Fruit fly (Drosophila melanogaster): ENCODE measurements around the gene lmgB.
A peak's percentile ranks its signal among the peaks of the same experiment; 100 is the strongest.

The lmgB gene

DNA sequence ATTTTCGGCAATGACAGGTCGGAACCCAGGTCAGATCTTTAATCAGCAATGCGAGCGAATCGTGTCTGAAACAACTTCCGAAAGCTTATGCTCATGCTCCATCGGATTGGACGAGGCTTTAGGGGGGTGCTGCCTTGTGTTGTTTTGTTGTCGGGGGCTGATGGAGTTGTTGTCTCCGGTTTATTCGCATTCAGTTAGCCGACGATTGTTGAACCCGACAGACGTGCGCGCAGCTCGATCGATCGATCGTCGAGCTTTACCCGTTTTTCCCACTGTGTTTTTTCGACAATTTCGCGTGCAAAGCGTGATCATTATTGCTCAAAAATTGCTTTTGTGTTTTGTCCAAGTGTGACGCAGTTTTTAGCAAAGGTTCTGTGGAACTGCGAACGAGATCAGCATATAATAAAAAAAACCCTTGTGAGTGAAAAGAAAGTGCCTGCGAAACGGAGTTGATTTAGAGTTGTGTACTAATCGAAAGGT, 573 bp upstream of the lmgB start, which contains the start of gene CG17834 (continued):
- TF ChIP-seq pnt (GFP tag; optimal IDR thresholded peaks at IDR 0.05) (no peak), otp (GFP tag; IDR thresholded peaks at IDR 0.05) (peak; percentile 70; the same call in 2 of the 3 replicates), caup (GFP tag; optimal IDR thresholded peaks at IDR 0.05; ENCODE audit: severe bottlenecking) (peak; percentile 40), ttk (GFP tag; IDR thresholded peaks at IDR 0.05) (peak; percentile 22; the same call in 1 of the 2 replicates), Adf1 (GFP tag; IDR thresholded peaks at IDR 0.05) (peak; percentile 22; the same call in 1 of the 2 replicates), H15 (GFP tag; IDR thresholded peaks at IDR 0.05) (no peak), Hr78 (GFP tag; optimal IDR thresholded peaks at IDR 0.05) (peak in 1 of 2 experiments; percentile 85), sens-2 (GFP tag; IDR thresholded peaks at IDR 0.05) (no peak), crol (GFP tag; IDR thresholded peaks at IDR 0.05) (peak; percentile 77), Deaf1 (tag; optimal IDR thresholded peaks at IDR 0.05) (peak; percentile 87), Lpt (GFP tag; optimal IDR thresholded peaks at IDR 0.05) (no peak), HHEX (GFP tag; optimal IDR thresholded peaks at IDR 0.05) (peak; percentile 16), btn (GFP tag; optimal IDR thresholded peaks at IDR 0.05) (no peak), CG13894 (tag; optimal IDR thresholded peaks at IDR 0.05) (peak; percentile 59), E2f1 (GFP tag; IDR thresholded peaks at IDR 0.05) (no peak), CG8478 (optimal IDR thresholded peaks at IDR 0.05) (no peak), Atf6 (GFP tag; IDR thresholded peaks at IDR 0.05) (0 out of 2 replicates have a peak, but pooled peaks have one; percentile 37), slp2 (GFP tag; optimal IDR thresholded peaks at IDR 0.05) (no peak), Drgx (GFP tag; IDR thresholded peaks at IDR 0.05) (0 out of 2 replicates have a peak, but pooled peaks have one; percentile 18), Rx (GFP tag; IDR thresholded peaks at IDR 0.05) (no peak), CG11723 (GFP tag; optimal IDR thresholded peaks at IDR 0.05) (no peak), chinmo (GFP tag; IDR thresholded peaks at IDR 0.05; ENCODE audit: partially characterized antibody) (peak; percentile 77), sim (GFP tag; IDR thresholded peaks at IDR 0.05) (no peak), Med (GFP tag) (peak; percentile 70), CG7987 (GFP tag; optimal IDR thresholded peaks at IDR 0.05) (peak; percentile 29), CG17612 (GFP tag; IDR thresholded peaks at IDR 0.05) (no peak), Hr39 (optimal IDR thresholded peaks at IDR 0.05) (no peak), ranshi (GFP tag; IDR thresholded peaks at IDR 0.05) (peak; percentile 12; the same call in 1 of the 2 replicates), CG11695 (GFP tag; IDR thresholded peaks at IDR 0.05) (peak; percentile 30; the same call in 1 of the 3 replicates), Bdp1 (GFP tag; optimal IDR thresholded peaks at IDR 0.05) (no peak), CG14860 (GFP tag; IDR thresholded peaks at IDR 0.05; ENCODE audit: partially characterized antibody) (no peak), br (optimal IDR thresholded peaks at IDR 0.05) (no peak), NFAT (GFP tag; IDR thresholded peaks at IDR 0.05) (peak; percentile 43; the same call in 1 of the 2 replicates), CG3995 (GFP tag; optimal IDR thresholded peaks at IDR 0.05) (peak; percentile 68), grn (GFP tag; optimal IDR thresholded peaks at IDR 0.05) (peak; percentile 20), CG6765 (GFP tag; optimal IDR thresholded peaks at IDR 0.05) (peak; percentile 40), CG10543 (GFP tag; optimal IDR thresholded peaks at IDR 0.05) (peak; percentile 61), bowl (GFP tag; IDR thresholded peaks at IDR 0.05) (0 out of 2 replicates have a peak, but pooled peaks have one; percentile 37), peb (GFP tag; IDR thresholded peaks at IDR 0.05) (no peak), klu (GFP tag; IDR thresholded peaks at IDR 0.05) (0 out of 2 replicates have a peak, but pooled peaks have one; percentile 9), CG42726 (GFP tag; IDR thresholded peaks at IDR 0.05; ENCODE audit: partially characterized antibody) (peak; percentile 37; the same call in 1 of the 2 replicates), pfk (GFP tag; optimal IDR thresholded peaks at IDR 0.05) (no peak), dysf (GFP tag; IDR thresholded peaks at IDR 0.05) (no peak), lab (GFP tag; optimal IDR thresholded peaks at IDR 0.05) (peak; percentile 71), CG17385 (GFP tag; optimal IDR thresholded peaks at IDR 0.05) (no peak), HLH54F (GFP tag; optimal IDR thresholded peaks at IDR 0.05) (no peak), hbn (GFP tag; IDR thresholded peaks at IDR 0.05; ENCODE audit: partially characterized antibody) (no peak), rib (GFP tag; IDR thresholded peaks at IDR 0.05) (peak; percentile 82), ac (GFP tag; optimal IDR thresholded peaks at IDR 0.05) (no peak), CG7372 (GFP tag; IDR thresholded peaks at IDR 0.05) (no peak), CG4360 (GFP tag; IDR thresholded peaks at IDR 0.05) (no peak; the same call in 1 of the 2 replicates), trem (tag; optimal IDR thresholded peaks at IDR 0.05) (no peak)
